Fruit fly (Drosophila melanogaster) S2 (cell line): Measurements from ENCODE around the gene CG10479.

Experiments
- CG8478 ChIP-seq: fragments of >200 bp; optimal IDR thresholded peaks from 2 replicates; lab custom pipeline; 2018
- CTCF ChIP-seq, 2 experiments: fragments of >200 bp; optimal IDR thresholded peaks; 2 replicates each; lab custom pipeline; 2018

CG10479 gene

DNA sequence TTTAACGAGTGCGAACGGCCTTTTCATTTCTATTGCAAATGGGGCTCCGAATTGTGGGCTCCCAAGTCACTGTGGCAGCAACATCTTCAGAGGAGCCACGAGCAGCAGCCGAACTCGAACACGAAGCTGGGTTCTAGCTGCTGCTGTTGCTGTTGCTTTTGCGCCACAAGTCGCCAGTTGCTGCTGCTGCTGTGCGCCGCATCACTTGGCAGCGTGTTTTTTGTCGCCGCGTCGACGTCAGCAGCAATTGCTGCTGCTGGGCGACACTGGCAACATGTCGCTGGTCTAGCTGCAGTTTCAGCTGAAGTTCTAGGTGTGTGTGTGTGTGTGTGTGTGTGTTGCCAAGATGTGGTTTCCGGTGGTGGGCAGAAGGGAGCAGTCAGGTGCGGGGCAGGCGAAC lies 23.3 kb downstream of the CG10479 start:
- TF ChIP-seq CTCF (optimal IDR thresholded peaks at IDR 0.05; lab: Kevin White, UChicago) (no peak), CG8478 (lab: Kevin White, UChicago) (no peak)

DNA sequence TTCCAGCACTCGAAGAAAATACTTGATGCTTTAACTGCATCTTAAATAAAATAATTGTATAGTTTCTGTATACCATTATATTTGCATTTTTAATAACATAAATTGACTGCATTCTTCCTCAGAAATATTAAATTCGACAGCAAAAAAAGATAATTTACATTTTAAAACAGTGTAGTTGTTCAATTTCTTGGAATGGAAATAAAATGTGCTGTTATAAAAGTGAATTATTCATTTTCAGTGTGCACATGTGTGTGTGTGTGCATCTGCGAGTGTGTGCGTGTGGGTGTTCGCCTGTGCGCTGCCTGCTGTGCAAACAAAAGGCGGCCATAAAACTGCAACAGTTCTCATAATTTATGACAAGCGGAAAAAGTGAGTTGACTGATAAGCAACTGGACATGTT lies 23.7 kb downstream of the CG10479 start:
- TF ChIP-seq CG8478 (lab: Kevin White, UChicago) (no peak), CTCF (optimal IDR thresholded peaks at IDR 0.05; lab: Kevin White, UChicago) (no peak)

dm6 chr3L:5950467-5950866 lies 25.3 kb downstream of the CG10479 start, which contains the start of gene Egfrap:
Egfrap (minus strand) TSS chr3L:5950658.
- no peak for TF ChIP-seq CTCF (optimal IDR thresholded peaks at IDR 0.05; lab: Kevin White, UChicago)
- no peak for TF ChIP-seq CG8478 (lab: Kevin White, UChicago)

DNA sequence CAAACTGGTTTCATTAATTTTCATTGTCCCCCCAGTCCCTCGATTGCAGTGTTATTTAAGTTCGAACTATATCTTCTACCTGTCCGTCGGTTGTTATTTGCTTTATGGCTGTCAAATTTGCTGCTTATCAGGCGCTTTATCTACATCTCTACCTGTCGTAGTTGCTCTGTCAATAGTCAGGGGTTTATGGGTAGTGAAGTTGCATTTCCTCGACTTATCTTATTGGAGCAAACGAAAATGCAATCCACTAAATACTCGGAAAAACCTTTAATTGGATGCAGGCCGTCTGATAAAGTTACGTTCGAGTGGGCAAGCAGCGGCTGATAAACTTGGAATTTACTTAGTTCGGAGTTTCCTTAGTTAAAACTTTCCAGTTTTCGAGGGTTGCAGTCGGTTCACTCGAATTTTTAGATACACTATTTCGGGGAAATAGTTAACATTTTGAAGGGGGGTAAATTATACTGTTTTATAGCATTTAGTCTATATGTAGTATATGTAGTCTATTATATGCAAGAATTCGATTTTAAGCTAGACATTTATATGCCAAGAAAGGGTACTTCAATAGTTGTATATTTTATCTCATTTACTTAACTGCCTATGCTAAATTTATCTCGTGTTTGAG lies 28.6 kb downstream of the CG10479 start:
- no peak for TF ChIP-seq CTCF (optimal IDR thresholded peaks at IDR 0.05; lab: Kevin White, UChicago)
- TF ChIP-seq CG8478 (lab: Kevin White, UChicago) = no peak

- no peak for TF ChIP-seq CG8478 (lab: Kevin White, UChicago)
- TF ChIP-seq CTCF (optimal IDR thresholded peaks at IDR 0.05; lab: Kevin White, UChicago) = no peak
Measured at dm6 chr3L:5945571-5945970, 30.2 kb downstream of the CG10479 start.

DNA sequence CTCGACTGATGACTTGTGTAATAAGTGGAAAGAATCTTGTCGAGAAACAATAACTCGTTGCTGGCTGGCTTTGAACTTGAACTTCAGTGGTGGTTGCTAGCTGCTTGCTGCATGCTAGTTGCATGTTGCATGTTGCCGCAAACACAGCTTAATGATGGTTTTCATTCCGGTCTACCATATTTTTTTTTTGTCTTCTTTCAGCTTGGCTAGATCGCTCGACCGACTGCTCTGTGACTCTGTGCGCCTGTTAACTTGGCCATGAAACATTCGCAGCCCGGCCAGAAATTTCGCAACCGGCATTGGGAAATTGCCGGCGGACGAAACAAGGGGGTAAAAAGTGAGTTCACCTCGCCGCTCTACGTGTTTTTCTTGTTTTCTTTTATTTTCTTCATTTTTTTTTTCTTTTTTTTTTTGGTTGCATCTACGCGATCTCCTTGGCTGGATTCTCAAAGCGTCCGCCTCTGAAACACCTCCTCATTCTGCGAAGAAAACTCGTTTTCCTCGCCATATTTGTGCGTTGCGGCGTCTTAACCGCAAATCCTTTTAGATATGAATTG lies 32.4 kb downstream of the CG10479 start:
- TF ChIP-seq CG8478 (lab: Kevin White, UChicago) = no peak
- no peak for TF ChIP-seq CTCF (optimal IDR thresholded peaks at IDR 0.05; lab: Kevin White, UChicago)

- TF ChIP-seq CG8478 (lab: Kevin White, UChicago) (no peak), CTCF (optimal IDR thresholded peaks at IDR 0.05; lab: Kevin White, UChicago) (no peak)
Measured at dm6 chr3L:5941508-5941907, 34.3 kb downstream of the CG10479 start.

DNA sequence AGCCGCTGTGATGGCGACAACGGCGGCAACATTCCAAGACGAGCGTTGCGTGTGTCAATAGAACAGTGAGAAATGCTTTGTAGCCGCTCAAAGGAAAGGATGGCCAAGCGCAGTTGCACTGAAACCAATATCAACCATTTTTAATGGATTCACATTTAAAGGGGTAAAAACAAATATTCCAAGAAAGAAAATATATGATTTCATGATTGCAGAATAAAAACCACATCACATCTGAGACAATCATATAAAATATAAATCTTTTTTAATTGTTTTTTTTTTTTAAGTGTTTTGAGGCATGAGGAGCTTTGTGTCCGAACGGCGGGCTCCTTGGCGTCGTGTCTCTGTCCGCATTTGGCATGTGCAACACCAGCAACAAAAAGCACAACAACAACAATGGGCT lies 34.7 kb downstream of the CG10479 start:
- TF ChIP-seq CTCF (optimal IDR thresholded peaks at IDR 0.05; lab: Kevin White, UChicago) (no peak), CG8478 (lab: Kevin White, UChicago) (no peak)

- TF ChIP-seq CTCF (optimal IDR thresholded peaks at IDR 0.05; lab: Kevin White, UChicago) (no peak), CG8478 (lab: Kevin White, UChicago) (no peak)
Measured at dm6 chr3L:5940431-5940830, 35.4 kb downstream of the CG10479 start.

dm6 chr3L:5932363-5932914 lies 43.4 kb downstream of the CG10479 start, which contains the start of gene Rcc1:
Rcc1 (minus strand) TSS chr3L:5932773.
- TF ChIP-seq CTCF (optimal IDR thresholded peaks at IDR 0.05; lab: Kevin White, UChicago) = peak; percentile 38 to 39
- no peak for TF ChIP-seq CG8478 (lab: Kevin White, UChicago)

DNA sequence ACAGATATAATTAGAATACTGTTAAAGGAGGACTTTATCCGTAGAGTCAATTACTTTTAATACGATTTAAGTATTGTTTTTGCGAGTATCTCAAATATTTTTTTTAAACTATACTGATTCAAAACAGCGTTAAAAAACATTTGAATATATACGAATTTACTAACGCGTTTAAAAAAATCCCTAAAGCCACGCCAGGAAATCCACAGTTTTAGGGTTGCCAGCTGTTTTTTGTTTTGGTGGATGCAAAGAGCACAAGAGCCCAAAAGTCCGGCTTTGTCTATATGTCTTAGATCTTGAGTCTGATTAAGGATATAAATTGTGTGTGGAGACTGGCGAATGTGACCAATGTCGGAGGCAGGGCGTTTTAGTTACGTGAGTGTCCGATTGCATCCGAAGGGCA lies 48.3 kb downstream of the CG10479 start:
- TF ChIP-seq CTCF (optimal IDR thresholded peaks at IDR 0.05; lab: Kevin White, UChicago) (no peak), CG8478 (lab: Kevin White, UChicago) (no peak)

DNA sequence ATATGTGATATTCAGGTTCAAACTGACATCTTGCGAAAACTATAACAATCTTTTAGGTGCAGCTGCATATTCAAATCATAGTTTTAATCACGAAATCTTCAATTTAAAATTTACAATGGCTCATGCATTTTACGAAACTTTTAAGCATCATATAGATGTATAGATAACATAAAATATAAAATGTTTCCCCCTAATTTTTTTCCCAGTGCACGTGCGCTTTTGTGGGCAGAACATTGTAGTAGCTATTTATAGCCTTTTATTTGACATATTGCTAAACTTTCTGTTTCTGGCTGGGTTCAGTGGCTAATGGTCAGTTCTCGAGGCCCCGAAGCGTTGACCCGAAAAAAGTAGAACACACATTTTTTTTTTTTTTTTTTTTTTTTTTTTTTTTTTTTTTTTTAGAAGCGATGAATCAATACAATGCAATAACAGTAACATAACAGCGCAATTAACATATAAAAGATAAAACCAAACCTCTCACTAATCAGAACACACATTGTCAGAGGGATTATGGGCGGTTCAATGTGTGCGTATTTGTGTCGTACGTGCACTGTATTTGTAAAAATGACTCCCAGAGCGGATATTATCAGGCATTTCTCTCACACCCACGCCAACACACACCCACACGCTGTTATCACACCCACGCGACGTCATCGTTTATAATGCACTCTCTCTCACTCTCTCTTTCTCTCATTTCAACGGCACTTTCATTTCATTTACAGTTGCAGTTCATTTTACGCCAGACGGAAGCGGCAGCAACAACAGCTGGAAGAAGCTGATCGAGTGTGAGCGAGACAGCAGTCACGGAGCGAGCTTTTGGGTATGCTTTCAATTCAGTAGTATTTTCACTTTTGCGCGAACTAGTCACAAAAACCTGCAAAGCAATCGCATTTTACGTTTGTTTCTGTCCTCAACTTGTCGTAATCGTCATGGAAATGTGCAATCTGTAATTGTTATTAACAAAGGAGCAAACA lies 49.5 kb downstream of the CG10479 start:
- no peak for TF ChIP-seq CTCF (optimal IDR thresholded peaks at IDR 0.05; lab: Kevin White, UChicago)
- TF ChIP-seq CG8478 (lab: Kevin White, UChicago) = no peak

DNA sequence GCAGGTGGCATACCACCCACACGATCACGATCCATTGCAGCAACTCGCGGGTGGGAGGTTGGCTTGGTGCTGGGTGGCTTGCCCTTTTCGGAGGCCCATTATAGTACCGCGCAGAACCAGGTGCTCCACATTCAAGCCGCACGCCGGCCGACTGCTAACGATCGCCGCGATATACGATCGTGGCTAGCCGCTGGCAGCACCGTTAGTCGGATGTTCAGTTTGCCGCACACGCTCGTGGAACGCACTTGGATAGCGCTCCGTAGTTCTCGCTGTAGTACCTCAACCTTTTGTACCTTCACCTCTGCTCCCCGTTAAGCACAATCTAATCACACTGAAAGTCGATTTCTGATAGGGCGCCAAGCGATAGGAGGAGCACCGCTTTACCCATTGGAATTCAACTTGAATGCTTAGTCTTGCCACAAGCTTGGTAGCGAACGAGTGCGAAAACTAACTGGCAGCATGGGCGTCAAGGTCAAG lies 52.1 kb downstream of the CG10479 start, which contains the start of gene CG33523:
Gene CG33523 (plus strand): TSS at position 217 of the 477 bp plus-strand sequence.
- TF ChIP-seq CTCF (optimal IDR thresholded peaks at IDR 0.05; lab: Kevin White, UChicago) (no peak), CG8478 (lab: Kevin White, UChicago) (no peak)

DNA sequence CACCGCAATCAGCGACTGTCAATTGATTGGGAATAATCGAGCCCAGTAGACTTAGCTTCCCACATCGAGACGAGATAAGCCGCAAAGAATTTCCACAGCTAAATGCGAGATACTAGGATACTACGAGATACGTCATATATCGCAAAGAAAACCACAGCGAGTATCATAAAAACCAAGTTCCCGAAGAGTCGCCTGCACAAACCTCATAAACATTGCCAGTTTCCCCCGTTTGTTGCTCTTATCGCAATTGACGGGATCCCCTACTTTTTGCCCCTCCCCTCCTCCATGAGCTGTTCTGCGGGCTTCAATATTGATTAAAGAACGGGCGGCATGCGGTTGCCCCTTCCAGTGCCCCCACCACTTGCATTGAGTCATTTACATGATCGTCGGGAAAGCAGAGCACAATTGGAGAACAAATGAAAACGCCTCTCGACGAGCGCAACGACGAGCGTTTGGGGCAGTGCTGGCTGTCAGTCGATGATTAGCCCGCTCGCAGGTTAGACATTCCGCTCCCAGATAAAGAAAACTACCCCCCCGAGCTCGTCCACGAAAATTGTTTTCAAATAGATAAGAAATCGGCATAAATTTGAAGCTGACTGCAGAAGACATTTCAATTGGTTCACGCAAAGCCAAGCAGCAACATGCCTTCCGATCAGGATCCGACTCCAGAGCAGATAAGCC lies 53.7 kb downstream of the CG10479 start, which contains the start of gene CG32407:
Gene CG32407 (plus strand): TSS at position 51 of the 681 bp plus-strand sequence.
- TF ChIP-seq CTCF (optimal IDR thresholded peaks at IDR 0.05; lab: Kevin White, UChicago) (no peak), CG8478 (lab: Kevin White, UChicago) (no peak)
